Worm (Caenorhabditis elegans) whole organism, L4 larva: Measurements from ENCODE around the gene vha-4.

Source experiments
- D1046.2 ChIP-seq: fragments of 200-800 bp; sonication (Bioruptor generic); IDR thresholded peaks from 2 replicates; pipeline ENCODE4 v1.3.6; 2022; ENCODE audit warnings: missing genetic modification characterization, missing compliant biosample characterization
- F10B5.3 ChIP-seq: sonication (generic microtip); optimal IDR thresholded peaks from 2 replicates; lab custom pipeline; 2016; ENCODE audit warnings: mild to moderate bottlenecking, missing genetic modification characterization, missing compliant biosample characterization
- R02D3.7 ChIP-seq: fragments of 150-350 bp; sonication (generic microtip); optimal IDR thresholded peaks from 3 replicates; lab custom pipeline; 2014; ENCODE audit warnings: missing biosample characterization, missing genetic modification characterization
- Y105C5A.15 ChIP-seq: fragments of 200-800 bp; sonication (Bioruptor generic); IDR thresholded peaks from 2 replicates; pipeline ENCODE4 v1.3.6; 2022; ENCODE audit warnings: missing genetic modification characterization, missing compliant biosample characterization
- Y48G9A.11 ChIP-seq: fragments of 200-800 bp; sonication (Bioruptor generic); IDR thresholded peaks from 2 replicates; pipeline ENCODE4 v1.3.6; 2022; ENCODE audit warnings: missing genetic modification reagents, missing genetic modification characterization, missing compliant biosample characterization
- ZK337.2 ChIP-seq: fragments of 200-800 bp; sonication (Bioruptor generic); IDR thresholded peaks from 2 replicates; pipeline ENCODE4 v1.3.6; 2022; ENCODE audit warnings: missing genetic modification reagents, missing genetic modification characterization, missing compliant biosample characterization
- ZK546.5 ChIP-seq, 2 experiments: sonication (generic microtip); optimal IDR thresholded peaks; 2 replicates each; lab custom pipeline; 2017; ENCODE audit warnings: missing biosample characterization in 2 of 2, missing genetic modification characterization in 2 of 2
- aha-1 ChIP-seq: fragments of 150-350 bp; peaks from one replicate; lab custom pipeline; 2014; ENCODE audit warnings: missing biosample characterization, missing genetic modification characterization
- ama-1 ChIP-seq: fragments of 150-350 bp; optimal IDR thresholded peaks from 2 replicates; lab custom pipeline; 2014; ENCODE audit warnings: inconsistent platforms, mixed read lengths
- arid-1 ChIP-seq: fragments of 200-800 bp; sonication (Bioruptor generic); conservative IDR thresholded peaks from 2 replicates; pipeline ENCODE4 v1.3.6; 2022; ENCODE audit warnings: missing genetic modification reagents, missing genetic modification characterization, missing compliant biosample characterization
- ceh-32 ChIP-seq: sonication (generic microtip); optimal IDR thresholded peaks from 2 replicates; lab custom pipeline; 2016; ENCODE audit warnings: mild to moderate bottlenecking, missing genetic modification characterization, missing compliant biosample characterization; ENCODE audit not compliant: poor library complexity
- ces-1 ChIP-seq: fragments of 150-350 bp; sonication (generic microtip); optimal IDR thresholded peaks from 4 replicates; lab custom pipeline; 2014; ENCODE audit warnings: missing biosample characterization, missing genetic modification reagents, missing genetic modification characterization
- daf-16 ChIP-seq, 3 experiments: sonication (generic microtip); optimal IDR thresholded peaks; 2 replicates each; lab custom pipeline; 2016 to 2017; ENCODE audit warnings: missing genetic modification characterization in 3 of 3, missing genetic modification reagents in 3 of 3, mild to moderate bottlenecking in 2 of 3, missing compliant biosample characterization in 2 of 3, missing biosample characterization in 1 of 3, moderate library complexity in 1 of 3
- dmd-6 ChIP-seq: fragments of 200-800 bp; sonication (Bioruptor generic); IDR thresholded peaks from 2 replicates; pipeline ENCODE4 v1.3.6; 2022; ENCODE audit warnings: missing genetic modification reagents, missing genetic modification characterization, missing compliant biosample characterization
- dmd-9 ChIP-seq: fragments of 200-800 bp; sonication (Bioruptor generic); IDR thresholded peaks from 2 replicates; pipeline ENCODE4 v1.3.6; 2022; ENCODE audit warnings: missing genetic modification reagents, missing genetic modification characterization, missing compliant biosample characterization
- dpl-1 ChIP-seq: fragments of 150-350 bp; optimal IDR thresholded peaks from 2 replicates; lab custom pipeline; 2014; ENCODE audit warnings: missing biosample characterization, missing genetic modification reagents, missing genetic modification characterization
- fkh-10 ChIP-seq: fragments of 150-350 bp; optimal IDR thresholded peaks from 2 replicates; lab custom pipeline; 2014; ENCODE audit warnings: missing biosample characterization, missing genetic modification reagents, missing genetic modification characterization
- gei-8 ChIP-seq: fragments of 200-800 bp; sonication (Bioruptor generic); optimal IDR thresholded peaks from 2 replicates; lab custom pipeline; 2018; ENCODE audit warnings: mild to moderate bottlenecking, missing genetic modification characterization, missing compliant biosample characterization
- hlh-11 ChIP-seq: fragments of 200-800 bp; sonication (Bioruptor generic); optimal IDR thresholded peaks from 2 replicates; lab custom pipeline; 2018; ENCODE audit warnings: mild to moderate bottlenecking, missing genetic modification characterization, missing compliant biosample characterization
- hlh-30 ChIP-seq: sonication (generic microtip); optimal IDR thresholded peaks from 2 replicates; lab custom pipeline; 2017; ENCODE audit warnings: antibody characterized with exemption, mild to moderate bottlenecking, missing genetic modification characterization, missing compliant biosample characterization; ENCODE audit not compliant: insufficient read depth
- lim-7 ChIP-seq: fragments of 200-800 bp; sonication (Bioruptor generic); IDR thresholded peaks from 2 replicates; pipeline ENCODE4 v1.3.6; 2022; ENCODE audit warnings: missing genetic modification characterization, missing compliant biosample characterization
- lin-29 ChIP-seq: fragments of 200-800 bp; sonication (Bioruptor generic); IDR thresholded peaks from 2 replicates; pipeline ENCODE4 v1.3.6; 2022; ENCODE audit warnings: missing genetic modification reagents, missing genetic modification characterization, missing compliant biosample characterization
- lin-38 ChIP-seq: fragments of 200-800 bp; sonication (Bioruptor generic); IDR thresholded peaks from 2 replicates; pipeline ENCODE4 v1.3.6; 2022; ENCODE audit warnings: missing genetic modification reagents, missing genetic modification characterization, missing compliant biosample characterization
- madf-9 ChIP-seq: fragments of 200-800 bp; sonication (Bioruptor generic); conservative IDR thresholded peaks from 2 replicates; pipeline ENCODE4 v1.3.6; 2022; ENCODE audit warnings: missing genetic modification reagents, missing genetic modification characterization, missing compliant biosample characterization
- mdl-1 ChIP-seq, 2 experiments: fragments of 150-350 bp in 1 of 2; sonication (generic microtip) in 1 of 2; optimal IDR thresholded peaks; 2 replicates each; lab custom pipeline; 2014 to 2017; ENCODE audit warnings: missing biosample characterization in 2 of 2, missing genetic modification characterization in 2 of 2
- mdt-29 ChIP-seq: fragments of 200-800 bp; sonication (Bioruptor generic); IDR thresholded peaks from 2 replicates; pipeline ENCODE4 v1.3.6; 2022; ENCODE audit warnings: missing genetic modification reagents, missing genetic modification characterization, missing compliant biosample characterization
- mes-2 ChIP-seq: sonication (generic microtip); optimal IDR thresholded peaks from 2 replicates; lab custom pipeline; 2016; ENCODE audit warnings: missing genotype, mild to moderate bottlenecking, missing genetic modification characterization, missing compliant biosample characterization; ENCODE audit not compliant: poor library complexity, severe bottlenecking
- nhr-10 ChIP-seq: fragments of 150-350 bp; optimal IDR thresholded peaks from 2 replicates; lab custom pipeline; 2014; ENCODE audit warnings: missing biosample characterization, missing genetic modification characterization
- nhr-11 ChIP-seq: fragments of 150-350 bp; optimal IDR thresholded peaks from 2 replicates; lab custom pipeline; 2014; ENCODE audit warnings: missing biosample characterization, missing genetic modification characterization
- nhr-111 ChIP-seq: fragments of 200-800 bp; sonication (Bioruptor generic); optimal IDR thresholded peaks from 2 replicates; lab custom pipeline; 2018; ENCODE audit warnings: mild to moderate bottlenecking, missing genetic modification characterization, missing compliant biosample characterization
- nhr-42 ChIP-seq: fragments of 200-800 bp; sonication (Bioruptor generic); IDR thresholded peaks from 2 replicates; pipeline ENCODE4 v1.3.6; 2022; ENCODE audit warnings: missing genetic modification characterization, missing compliant biosample characterization
- php-3 ChIP-seq: fragments of 200-800 bp; sonication (Bioruptor generic); IDR thresholded peaks from 2 replicates; pipeline ENCODE4 v1.3.6; 2022; ENCODE audit warnings: missing genetic modification reagents, missing genetic modification characterization, missing compliant biosample characterization
- pqm-1 ChIP-seq: sonication (generic microtip); optimal IDR thresholded peaks from 2 replicates; lab custom pipeline; 2017; ENCODE audit warnings: missing biosample characterization, missing genetic modification characterization
- rbr-2 ChIP-seq: sonication (generic microtip); optimal IDR thresholded peaks from 2 replicates; lab custom pipeline; 2016; ENCODE audit warnings: missing genotype, missing genetic modification characterization, missing compliant biosample characterization
- sdz-12 ChIP-seq: fragments of 200-800 bp; sonication (Bioruptor generic); optimal IDR thresholded peaks from 2 replicates; lab custom pipeline; 2018; ENCODE audit warnings: mild to moderate bottlenecking, missing genetic modification characterization, missing compliant biosample characterization
- spr-1 ChIP-seq: sonication (generic microtip); optimal IDR thresholded peaks from 2 replicates; lab custom pipeline; 2016; ENCODE audit warnings: mild to moderate bottlenecking, missing genetic modification characterization, missing compliant biosample characterization
- unc-62 ChIP-seq, 3 experiments: fragments of 150-350 bp in 1 of 3; sonication (generic microtip); optimal IDR thresholded peaks in 2 of 3; peaks in 1 of 3; 1 replicate in 1 of 3; 2 replicates in 2 of 3; lab custom pipeline; 2014 to 2017; ENCODE audit warnings: missing biosample characterization in 3 of 3, missing genetic modification characterization in 3 of 3, missing genetic modification reagents in 3 of 3, missing genotype in 1 of 3
- zfp-2 ChIP-seq: sonication (generic microtip); optimal IDR thresholded peaks from 2 replicates; lab custom pipeline; 2016; ENCODE audit warnings: mild to moderate bottlenecking, missing genetic modification characterization, missing compliant biosample characterization
- zfp-3 ChIP-seq: fragments of 200-800 bp; sonication (Bioruptor generic); conservative IDR thresholded peaks from 2 replicates; pipeline ENCODE4 v1.3.6; 2022; ENCODE audit warnings: missing genetic modification reagents, missing genetic modification characterization, missing compliant biosample characterization
- zip-11 ChIP-seq: fragments of 200-800 bp; sonication (Bioruptor generic); IDR thresholded peaks from 2 replicates; pipeline ENCODE4 v1.3.6; 2022; ENCODE audit warnings: missing genetic modification characterization, missing compliant biosample characterization

Gene vha-4

ce11 chrII:7920178-7920577, 41.1 kb upstream of the vha-4 start:
- TF ChIP-seq ces-1 (GFP tag; lab: Kevin White, UChicago) (peak; percentile 36), zip-11 (GFP tag; lab: Robert Waterston, UW) (no peak), lim-7 (no peak), fkh-10 (GFP tag; lab: Kevin White, UChicago) (peak; percentile 80)

ce11 chrII:7911015-7911414, 31.9 kb upstream of the vha-4 start, which contains the start of gene ZK675.4:
Gene ZK675.4, plus strand, starts transcription at chrII:7911315.
- TF ChIP-seq nhr-10 (tag; lab: Kevin White, UChicago): no peak
- peak; percentile 38 for TF ChIP-seq aha-1 (tag; lab: Kevin White, UChicago)
- TF ChIP-seq D1046.2 (GFP tag; lab: Robert Waterston, UW): no peak

- no peak for TF ChIP-seq php-3 (GFP tag; lab: Robert Waterston, UW)
- TF ChIP-seq hlh-30 (tag; lab: Kevin White, UChicago): peak; percentile 45
- peak; percentile 6 for TF ChIP-seq nhr-11
- TF ChIP-seq hlh-11 (tag; lab: Kevin White, UChicago): peak; percentile 22
Measured at ce11 chrII:7907539-7907997, 28.5 kb upstream of the vha-4 start, which contains the start of gene best-23. Gene best-23, minus strand, starts transcription at chrII:7907589.

ce11 chrII:7901990-7902389, 22.9 kb upstream of the vha-4 start:
- no peak for TF ChIP-seq Y105C5A.15
- TF ChIP-seq Y48G9A.11 (GFP tag; lab: Robert Waterston, UW): no peak
- no peak for TF ChIP-seq madf-9 (GFP tag; lab: Robert Waterston, UW)
- no peak for TF ChIP-seq lin-29 (GFP tag; lab: Robert Waterston, UW)
- TF ChIP-seq mdl-1 (tag; optimal IDR thresholded peaks at IDR 0.05; lab: Kevin White, UChicago): no peak
- no peak for TF ChIP-seq arid-1 (GFP tag; lab: Robert Waterston, UW)
- TF ChIP-seq R02D3.7 (tag; lab: Kevin White, UChicago): no peak
- TF ChIP-seq zfp-2 (tag; lab: Kevin White, UChicago): no peak
- TF ChIP-seq mdt-29 (GFP tag; lab: Robert Waterston, UW): no peak
- no peak for TF ChIP-seq dpl-1 (GFP tag; lab: Kevin White, UChicago)
- TF ChIP-seq ceh-32 (tag; lab: Kevin White, UChicago): no peak
- TF ChIP-seq php-3 (GFP tag; lab: Robert Waterston, UW): no peak
- TF ChIP-seq pqm-1: no peak
- no peak for TF ChIP-seq ama-1 (lab: Kevin White, UChicago)
- TF ChIP-seq nhr-42 (GFP tag; lab: Robert Waterston, UW): no peak
- no peak for TF ChIP-seq mes-2 (tag; lab: Kevin White, UChicago)
- TF ChIP-seq F10B5.3 (tag; lab: Kevin White, UChicago): no peak
- TF ChIP-seq ZK337.2 (GFP tag; lab: Robert Waterston, UW): no peak
- TF ChIP-seq sdz-12 (GFP tag; lab: Kevin White, UChicago): no peak

ce11 chrII:7900762-7901161, 21.6 kb upstream of the vha-4 start:
- TF ChIP-seq rbr-2 (tag; lab: Kevin White, UChicago) (no peak), aha-1 (tag; lab: Kevin White, UChicago) (peak; percentile 92)

ce11 chrII:7900190-7900672, 21.1 kb upstream of the vha-4 start, which contains the start of gene rev-1:
Gene rev-1, plus strand, starts transcription at chrII:7900622.
- TF ChIP-seq zfp-3 (GFP tag; lab: Robert Waterston, UW): no peak
- no peak for TF ChIP-seq ZK546.5 (tag; optimal IDR thresholded peaks at IDR 0.05; lab: Kevin White, UChicago)
- TF ChIP-seq nhr-111 (GFP tag; lab: Kevin White, UChicago): no peak
- TF ChIP-seq spr-1 (tag; lab: Kevin White, UChicago): no peak
- TF ChIP-seq ama-1 (lab: Kevin White, UChicago): peak; percentile 8
- 0 out of 2 replicates have a peak, but pooled peaks have one; percentile 32 for TF ChIP-seq lin-38
- TF ChIP-seq unc-62 (GFP tag; optimal IDR thresholded peaks at IDR 0.05 in 1 of 2; lab: Kevin White, UChicago): peak in 1 of 2 experiments; percentile 61
- TF ChIP-seq unc-62 (tag; optimal IDR thresholded peaks at IDR 0.05; lab: Kevin White, UChicago): no peak
- no peak for TF ChIP-seq nhr-42 (GFP tag; lab: Robert Waterston, UW)
- TF ChIP-seq arid-1 (GFP tag; lab: Robert Waterston, UW): 0 out of 2 replicates have a peak, but pooled peaks have one; percentile 45
- no peak for TF ChIP-seq daf-16 (GFP tag; optimal IDR thresholded peaks at IDR 0.05; lab: Kevin White, UChicago)
- TF ChIP-seq daf-16 (tag; optimal IDR thresholded peaks at IDR 0.05; lab: Kevin White, UChicago): no peak
- TF ChIP-seq gei-8 (GFP tag; lab: Kevin White, UChicago): no peak
- no peak for TF ChIP-seq dmd-6 (GFP tag; lab: Robert Waterston, UW)
- TF ChIP-seq dmd-9 (GFP tag; lab: Robert Waterston, UW): no peak
- no peak for TF ChIP-seq fkh-10 (GFP tag; lab: Kevin White, UChicago)
